Worm (Caenorhabditis elegans) whole organism, young adult: ENCODE data around the gene Y116A8C.38.
"Not testable (repeated sequence)": the region's sequence is repeated elsewhere in the genome, so short reads cannot be mapped to it uniquely, and the experiment has no call there.

Source experiments
- C06A6.2 ChIP-seq: fragments of 200-800 bp; sonication (Bioruptor generic); conservative IDR thresholded peaks from 2 replicates; pipeline ENCODE4 v1.3.6; 2022; ENCODE audit warnings: missing genetic modification characterization, missing compliant biosample characterization
- D2030.7 ChIP-seq: fragments of 200-800 bp; sonication (Bioruptor generic); IDR thresholded peaks from 2 replicates; pipeline ENCODE4 v1.3.6; 2022; ENCODE audit warnings: missing genetic modification reagents, missing genetic modification characterization, missing compliant biosample characterization
- F57A8.1 ChIP-seq: fragments of 200-800 bp; sonication (Bioruptor generic); optimal IDR thresholded peaks from 2 replicates; lab custom pipeline; 2018; ENCODE audit warnings: mild to moderate bottlenecking, missing genetic modification characterization, moderate library complexity, missing compliant biosample characterization
- T26A5.8 ChIP-seq: sonication (generic microtip); optimal IDR thresholded peaks from 2 replicates; lab custom pipeline; 2016; ENCODE audit warnings: missing genetic modification characterization, missing compliant biosample characterization
- Y53F4B.3 ChIP-seq: fragments of 200-800 bp; sonication (Bioruptor generic); IDR thresholded peaks from 2 replicates; pipeline ENCODE4 v1.3.6; 2022; ENCODE audit warnings: missing genetic modification reagents, missing genetic modification characterization, missing compliant biosample characterization
- Y56A3A.18 ChIP-seq: fragments of 200-800 bp; sonication (Bioruptor generic); IDR thresholded peaks from 2 replicates; pipeline ENCODE4 v1.3.6; 2022; ENCODE audit warnings: missing genetic modification reagents, missing genetic modification characterization, missing compliant biosample characterization
- Y67H2A.10 ChIP-seq: fragments of 200-800 bp; sonication (Bioruptor generic); conservative IDR thresholded peaks from 2 replicates; pipeline ENCODE4 v1.3.6; 2022; ENCODE audit warnings: missing genetic modification reagents, missing genetic modification characterization, missing compliant biosample characterization
- ZK185.1 ChIP-seq: sonication (generic microtip); optimal IDR thresholded peaks from 2 replicates; lab custom pipeline; 2016; ENCODE audit warnings: mild to moderate bottlenecking, missing genetic modification characterization, missing compliant biosample characterization; ENCODE audit not compliant: poor library complexity, severe bottlenecking
- aptf-2 ChIP-seq: fragments of 200-800 bp; sonication (Bioruptor generic); conservative IDR thresholded peaks from 2 replicates; pipeline ENCODE4 v1.3.6; 2022; ENCODE audit warnings: missing genetic modification reagents, missing genetic modification characterization, missing compliant biosample characterization
- cebp-1 ChIP-seq, 2 experiments: fragments of 200-800 bp in 1 of 2; sonication (Bioruptor generic) in 1 of 2; sonication (generic microtip) in 1 of 2; IDR thresholded peaks in 1 of 2; optimal IDR thresholded peaks in 1 of 2; 2 replicates each; pipeline versions ENCODE4 v1.3.6 to Lab custom; 2017 to 2022; ENCODE audit warnings: missing compliant biosample characterization in 2 of 2, missing genetic modification characterization in 2 of 2, mild to moderate bottlenecking in 1 of 2, missing genetic modification reagents in 1 of 2, moderate library complexity in 1 of 2
- ekl-4 ChIP-seq: fragments of 200-800 bp; sonication (Bioruptor generic); IDR thresholded peaks from 2 replicates; pipeline ENCODE4 v1.3.6; 2022; ENCODE audit warnings: missing genetic modification reagents, missing genetic modification characterization, missing compliant biosample characterization
- hmg-1.2 ChIP-seq: fragments of 200-800 bp; sonication (Bioruptor generic); IDR thresholded peaks from 2 replicates; pipeline ENCODE4 v1.3.6; 2022; ENCODE audit warnings: missing genetic modification reagents, missing genetic modification characterization, missing compliant biosample characterization
- hmg-20 ChIP-seq: fragments of 200-800 bp; sonication (Bioruptor generic); IDR thresholded peaks from 2 replicates; pipeline ENCODE4 v1.3.6; 2022; ENCODE audit warnings: missing genetic modification reagents, missing genetic modification characterization, missing compliant biosample characterization
- hrde-1 ChIP-seq: sonication (generic microtip); optimal IDR thresholded peaks from 2 replicates; lab custom pipeline; 2016; ENCODE audit warnings: missing genetic modification characterization, mild to moderate bottlenecking, missing compliant biosample characterization, moderate library complexity, missing genotype, missing genetic modification reagents, borderline replicate concordance
- hsf-1 ChIP-seq: fragments of 200-800 bp; sonication (Bioruptor generic); IDR thresholded peaks from 2 replicates; pipeline ENCODE4 v1.3.6; 2022; ENCODE audit warnings: missing genetic modification reagents, missing genetic modification characterization, missing compliant biosample characterization
- lag-1 ChIP-seq: fragments of 200-800 bp; sonication (Bioruptor generic); IDR thresholded peaks from 2 replicates; pipeline ENCODE4 v1.3.6; 2022; ENCODE audit warnings: missing genetic modification reagents, missing genetic modification characterization, missing compliant biosample characterization
- let-607 ChIP-seq, 2 experiments: fragments of 200-800 bp in 1 of 2; sonication (Bioruptor generic) in 1 of 2; sonication (generic microtip) in 1 of 2; optimal IDR thresholded peaks; 2 replicates each; lab custom pipeline; 2016 to 2018; ENCODE audit warnings: mild to moderate bottlenecking in 2 of 2, missing compliant biosample characterization in 2 of 2, missing genetic modification characterization in 2 of 2, moderate library complexity in 2 of 2, missing genotype in 1 of 2
- lir-1 ChIP-seq: fragments of 200-800 bp; sonication (Bioruptor generic); conservative IDR thresholded peaks from 2 replicates; pipeline ENCODE4 v1.3.6; 2022; ENCODE audit warnings: missing genetic modification reagents, missing genetic modification characterization, missing compliant biosample characterization
- mel-28 ChIP-seq: sonication (generic microtip); optimal IDR thresholded peaks from 2 replicates; lab custom pipeline; 2016; ENCODE audit warnings: borderline replicate concordance, mild to moderate bottlenecking, missing genetic modification characterization, missing compliant biosample characterization
- mes-4 ChIP-seq: sonication (generic microtip); optimal IDR thresholded peaks from 2 replicates; lab custom pipeline; 2016; ENCODE audit warnings: missing genotype, missing genetic modification characterization, missing compliant biosample characterization
- nfya-1 ChIP-seq: sonication (generic microtip); optimal IDR thresholded peaks from 2 replicates; lab custom pipeline; 2017; ENCODE audit warnings: antibody characterized with exemption, missing compliant biosample characterization, missing genetic modification characterization, borderline replicate concordance; ENCODE audit not compliant: insufficient read depth
- nfyb-1 ChIP-seq: fragments of 200-800 bp; sonication (Bioruptor generic); IDR thresholded peaks from 2 replicates; pipeline ENCODE4 v1.3.6; 2022; ENCODE audit warnings: missing genetic modification reagents, missing genetic modification characterization, missing compliant biosample characterization
- pbrm-1 ChIP-seq: fragments of 200-800 bp; sonication (Bioruptor generic); IDR thresholded peaks from 2 replicates; pipeline ENCODE4 v1.3.6; 2022; ENCODE audit warnings: missing genetic modification reagents, missing genetic modification characterization, missing compliant biosample characterization
- rcor-1 ChIP-seq: fragments of 200-800 bp; sonication (Bioruptor generic); IDR thresholded peaks from 2 replicates; pipeline ENCODE4 v1.3.6; 2022; ENCODE audit warnings: missing genetic modification reagents, missing genetic modification characterization, missing compliant biosample characterization
- rec-8 ChIP-seq, 2 experiments: sonication (generic microtip); optimal IDR thresholded peaks; 2 replicates each; lab custom pipeline; 2016; ENCODE audit warnings: mild to moderate bottlenecking in 2 of 2, missing genetic modification characterization in 2 of 2, missing genetic modification reagents in 2 of 2, missing genotype in 2 of 2, missing biosample characterization in 1 of 2, missing compliant biosample characterization in 1 of 2, moderate library complexity in 1 of 2
- rpc-1 ChIP-seq, 2 experiments: fragments of 150-350 bp in 1 of 2; sonication (generic microtip) in 1 of 2; optimal IDR thresholded peaks; 2 replicates each; lab custom pipeline; 2014 to 2018; ENCODE audit warnings: missing biosample characterization in 1 of 2, missing genetic modification characterization in 1 of 2, missing genetic modification reagents in 1 of 2, missing genotype in 1 of 2
- snpc-4 ChIP-seq, 5 experiments: fragments of 150-350 bp in 1 of 5; sonication (generic microtip) in 4 of 5; optimal IDR thresholded peaks; 2 replicates each; lab custom pipeline; 2014 to 2018; ENCODE audit warnings: missing genetic modification characterization in 5 of 5, missing biosample characterization in 3 of 5, antibody characterized with exemption in 2 of 5, mild to moderate bottlenecking in 2 of 5, missing compliant biosample characterization in 2 of 5, missing genotype in 2 of 5, moderate library complexity in 2 of 5, missing genetic modification reagents in 1 of 5
- tlf-1 ChIP-seq: fragments of 200-800 bp; sonication (Bioruptor generic); optimal IDR thresholded peaks from 2 replicates; lab custom pipeline; 2018; ENCODE audit warnings: mild to moderate bottlenecking, missing genetic modification characterization, missing compliant biosample characterization
- ztf-28 ChIP-seq: fragments of 200-800 bp; sonication (Bioruptor generic); IDR thresholded peaks from 2 replicates; pipeline ENCODE4 v1.3.6; 2022; ENCODE audit warnings: missing genetic modification reagents, missing genetic modification characterization, missing compliant biosample characterization

The Y116A8C.38 gene

DNA sequence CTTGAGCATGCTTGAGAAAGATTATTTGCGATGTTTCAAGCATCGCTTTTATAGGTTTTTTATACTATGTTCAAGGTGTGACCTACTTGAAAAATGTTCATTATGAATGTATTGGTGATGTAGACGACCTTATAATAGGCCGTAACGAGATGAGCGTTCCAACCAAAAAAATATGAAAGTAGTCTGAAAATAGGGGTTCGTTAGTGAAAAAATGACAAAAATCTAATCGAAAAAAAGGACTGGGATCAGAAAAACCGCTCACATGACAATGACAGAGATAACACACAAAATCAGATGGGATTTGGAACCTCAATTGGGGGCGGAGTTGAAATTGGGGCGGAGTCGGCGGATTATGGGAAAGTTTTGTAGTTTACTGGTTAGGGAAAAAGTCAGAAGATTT, 19.5 kb downstream of the Y116A8C.38 start, which contains the start of gene Y116A8C.40:
Y116A8C.40 (minus strand) TSS at position 101 of the 400 bp plus-strand sequence.
- no peak for TF ChIP-seq let-607 (tag; optimal IDR thresholded peaks at IDR 0.05; lab: Kevin White, UChicago)
- no peak for TF ChIP-seq rcor-1 (GFP tag; lab: Robert Waterston, UW)
- no peak for TF ChIP-seq cebp-1 (GFP tag; IDR thresholded peaks at IDR 0.05; lab: Robert Waterston, UW)
- no peak for TF ChIP-seq cebp-1 (tag; optimal IDR thresholded peaks at IDR 0.05; lab: Kevin White, UChicago)
- TF ChIP-seq lir-1 (GFP tag; lab: Robert Waterston, UW): no peak
- TF ChIP-seq mel-28 (tag; lab: Kevin White, UChicago): no peak
- no peak for TF ChIP-seq ZK185.1

- TF ChIP-seq aptf-2 (no peak), Y56A3A.18 (GFP tag; lab: Robert Waterston, UW) (no peak), hrde-1 (tag; lab: Kevin White, UChicago) (no peak), nfya-1 (tag; lab: Kevin White, UChicago) (no peak), tlf-1 (GFP tag; lab: Kevin White, UChicago) (no peak), F57A8.1 (GFP tag; lab: Kevin White, UChicago) (no peak), Y67H2A.10 (GFP tag; lab: Robert Waterston, UW) (no peak), ztf-28 (GFP tag; lab: Robert Waterston, UW) (no peak), lag-1 (GFP tag; lab: Robert Waterston, UW) (no peak), nfyb-1 (GFP tag; lab: Robert Waterston, UW) (no peak), hmg-20 (GFP tag; lab: Robert Waterston, UW) (no peak)
- TF ChIP-seq, all 124 proteins: peak for 0
Measured at ce11 chrIV:17153002-17153401, 21.7 kb downstream of the Y116A8C.38 start.

ce11 chrIV:17155625-17156024, 24.3 kb downstream of the Y116A8C.38 start:
- not testable (repeated sequence) for TF ChIP-seq snpc-4 (GFP tag; optimal IDR thresholded peaks at IDR 0.05; lab: Kevin White, UChicago); rpc-1 (tag; optimal IDR thresholded peaks at IDR 0.05; lab: Kevin White, UChicago)
- TF ChIP-seq snpc-4 (tag; optimal IDR thresholded peaks at IDR 0.05; lab: Kevin White, UChicago) (peak in 1 of 4 experiments; percentile 3), hsf-1 (GFP tag; lab: Robert Waterston, UW) (peak; percentile 98), D2030.7 (GFP tag; lab: Robert Waterston, UW) (0 out of 2 replicates have a peak, but pooled peaks have one; percentile 15), ekl-4 (GFP tag; lab: Robert Waterston, UW) (peak; percentile 66), rpc-1 (optimal IDR thresholded peaks at IDR 0.05; lab: Kevin White, UChicago) (peak; percentile 11), Y53F4B.3 (GFP tag; lab: Robert Waterston, UW) (0 out of 2 replicates have a peak, but pooled peaks have one; percentile 20)

- TF ChIP-seq mes-4 (tag; lab: Kevin White, UChicago) (no peak), rec-8 (tag; optimal IDR thresholded peaks at IDR 0.05; lab: Kevin White, UChicago) (no peak), hmg-1.2 (no peak), pbrm-1 (GFP tag; lab: Robert Waterston, UW) (no peak)
Measured at ce11 chrIV:17162515-17162914, 31.2 kb downstream of the Y116A8C.38 start, which contains the start of gene skr-13. skr-13 (minus strand) TSS chrIV:17162615.

- TF ChIP-seq C06A6.2 (GFP tag; lab: Robert Waterston, UW); hsf-1 (GFP tag; lab: Robert Waterston, UW); T26A5.8 (tag; lab: Kevin White, UChicago): not testable (repeated sequence)
Measured at ce11 chrIV:17163273-17163672, 31.9 kb downstream of the Y116A8C.38 start, which contains the start of gene skr-9. skr-9 (plus strand) TSS chrIV:17163573.
